Fruit fly (Drosophila melanogaster) Kc167 (cell line): ENCODE data around the gene anox.

Experiments used
- Myc ChIP-seq: fragments of >200 bp; optimal IDR thresholded peaks from 2 replicates; lab custom pipeline; 2017; ENCODE audit warnings: missing external identifiers
- h ChIP-seq: fragments of >200 bp; optimal IDR thresholded peaks from 3 replicates; lab custom pipeline; 2018; ENCODE audit warnings: missing external identifiers
- insv ChIP-seq: fragments of >200 bp; optimal IDR thresholded peaks from 3 replicates; lab custom pipeline; 2018; ENCODE audit warnings: missing external identifiers
- psq ChIP-seq: fragments of >200 bp; optimal IDR thresholded peaks from 2 replicates; lab custom pipeline; 2017; ENCODE audit warnings: missing external identifiers
- ttk ChIP-seq: sonication (Bioruptor generic); optimal IDR thresholded peaks from 2 replicates; lab custom pipeline; 2017; ENCODE audit warnings: missing external identifiers

DNA sequence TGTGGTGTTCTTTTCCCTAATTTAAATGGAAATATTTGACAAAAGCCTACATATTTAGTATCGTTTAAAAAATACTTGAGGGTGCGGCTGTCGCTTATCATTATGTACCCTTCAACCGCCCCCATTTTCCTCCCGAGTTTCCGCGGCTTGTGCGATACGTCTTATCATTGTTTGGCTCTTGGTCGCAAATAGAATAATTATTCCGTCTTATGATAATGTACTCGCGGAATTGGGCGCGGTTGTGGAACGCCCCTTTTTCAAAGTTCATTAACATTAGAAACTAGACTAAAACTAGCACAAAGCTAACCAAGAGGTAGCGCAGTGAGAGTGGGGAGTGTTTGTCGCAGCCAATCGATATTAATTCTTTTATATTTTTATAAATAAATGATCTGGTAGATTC, 46.3 kb upstream of the anox start:
- TF ChIP-seq psq (lab: Kevin White, UChicago): no peak
- TF ChIP-seq ttk (lab: Kevin White, UChicago): no peak
- no peak for TF ChIP-seq insv
- TF ChIP-seq Myc: no peak
- TF ChIP-seq h (lab: Kevin White, UChicago): no peak
